Fruit fly (Drosophila melanogaster) whole organism: ENCODE data around the gene Wbp2.

Experiments
- CG8478 ChIP-seq: fragments of >200 bp; optimal IDR thresholded peaks from 2 replicates; lab custom pipeline; 2018; ENCODE audit warnings: inconsistent platforms
- Dll ChIP-seq: fragments of >200 bp; optimal IDR thresholded peaks from 2 replicates; lab custom pipeline; 2017
- EcR ChIP-seq, 2 experiments: fragments of >200 bp; optimal IDR thresholded peaks; 2 replicates each; lab custom pipeline; 2017; ENCODE audit warnings: missing biosample characterization in 2 of 2, missing genetic modification characterization in 2 of 2, missing genetic modification reagents in 2 of 2
- pan ChIP-seq: fragments of >200 bp; optimal IDR thresholded peaks from 2 replicates; lab custom pipeline; 2017
- psq ChIP-seq: fragments of >200 bp; optimal IDR thresholded peaks from 2 replicates; lab custom pipeline; 2017
- usp ChIP-seq: fragments of >200 bp; optimal IDR thresholded peaks from 2 replicates; lab custom pipeline; 2017; ENCODE audit warnings: missing biosample characterization, missing genetic modification characterization, mixed read lengths

- no peak for TF ChIP-seq usp (GFP tag; lab: Kevin White, UChicago)
- TF ChIP-seq psq: no peak
- TF ChIP-seq Dll (lab: Kevin White, UChicago): no peak
- TF ChIP-seq CG8478: no peak
- no peak for TF ChIP-seq pan
- no peak for TF ChIP-seq EcR (GFP tag; optimal IDR thresholded peaks at IDR 0.05; lab: Kevin White, UChicago)
Measured at dm6 chr3L:12802443-12802865, 47.5 kb upstream of the Wbp2 start.
